Worm (Caenorhabditis elegans): ENCODE data around the gene rdl-1.

DNA sequence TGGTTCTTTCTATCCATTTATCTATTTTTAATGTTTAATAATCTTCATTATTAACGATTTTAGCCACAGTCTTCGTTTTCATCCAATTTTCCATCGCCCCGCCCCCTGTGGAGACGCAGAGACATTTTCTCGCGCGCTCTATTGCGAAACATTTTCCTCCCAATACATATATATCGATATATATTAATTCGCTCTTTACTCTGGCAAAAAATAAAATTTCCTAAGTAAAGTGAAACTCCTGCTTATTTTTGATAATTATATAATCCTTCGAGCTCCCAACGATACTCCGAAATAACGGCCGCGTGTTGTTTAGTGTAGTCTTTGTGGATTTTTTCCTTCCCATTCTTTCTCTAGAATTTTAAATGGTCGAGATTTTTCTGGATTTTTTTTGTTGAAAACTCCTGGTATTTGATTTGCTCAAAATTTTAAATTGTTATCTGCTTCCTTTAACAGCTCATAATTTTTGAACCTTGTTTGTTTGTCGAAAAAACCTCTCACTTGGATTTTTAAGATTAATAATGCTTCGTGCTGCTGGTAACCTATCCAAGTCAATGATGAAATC lies 41.6 kb downstream of the rdl-1 start, which contains the start of gene sucg-1:
- TF ChIP-seq W03F9.2 (tag; optimal IDR thresholded peaks at IDR 0.05) (no peak), him-1 (tag; optimal IDR thresholded peaks at IDR 0.05) (no peak), dao-5 (tag; optimal IDR thresholded peaks at IDR 0.05) (no peak)

Measured in whole organism, L4/young adult.